Worm (Caenorhabditis elegans): ENCODE data around the gene C47D12.2.
A peak's percentile ranks its signal among the peaks of the same experiment; 100 is the strongest.

DNA sequence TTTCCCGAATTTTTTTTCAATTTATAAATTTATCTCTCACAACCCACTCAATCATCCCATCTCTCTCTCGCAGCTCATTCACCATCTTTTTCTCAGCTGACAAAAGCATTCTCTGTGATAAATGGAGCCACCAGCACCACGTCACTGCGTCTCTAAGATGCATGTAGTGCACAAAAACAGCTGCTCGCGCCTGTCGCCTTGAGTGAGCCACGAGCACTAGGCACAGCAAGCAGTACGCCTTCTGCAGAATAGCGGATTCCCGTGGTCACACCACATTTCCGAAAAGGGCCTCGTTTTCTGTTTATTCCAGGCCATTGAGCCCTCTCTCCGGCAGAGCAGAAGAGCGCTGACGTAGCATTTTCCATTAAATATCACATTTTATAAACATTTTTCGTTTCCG, 37.5 kb downstream of the C47D12.2 start, which contains the start of gene F13D12.10:
- TF ChIP-seq php-3 (GFP tag; IDR thresholded peaks at IDR 0.05) (no peak), nhr-28 (tag; optimal IDR thresholded peaks at IDR 0.05) (no peak), daf-12 (tag; optimal IDR thresholded peaks at IDR 0.05) (no peak), ama-1 (optimal IDR thresholded peaks at IDR 0.05) (no peak), mdl-1 (tag; optimal IDR thresholded peaks at IDR 0.05) (peak in 1 of 2 experiments; percentile 27), R02D3.7 (tag; optimal IDR thresholded peaks at IDR 0.05) (no peak), ceh-32 (tag; optimal IDR thresholded peaks at IDR 0.05; ENCODE audit: poor library complexity) (no peak), nhr-11 (tag; optimal IDR thresholded peaks at IDR 0.05) (peak; percentile 59), nhr-237 (tag; optimal IDR thresholded peaks at IDR 0.05) (no peak), Y48G9A.11 (GFP tag; IDR thresholded peaks at IDR 0.05) (no peak)
